Worm (Caenorhabditis elegans) whole organism, L3 larva: ENCODE measurements around the gene F35A5.8.

Experiments used
- ceh-16 ChIP-seq: sonication (generic microtip); optimal IDR thresholded peaks from 2 replicates; lab custom pipeline; 2017; ENCODE audit warnings: missing biosample characterization, missing genetic modification characterization
- ceh-28 ChIP-seq: fragments of 150-350 bp; optimal IDR thresholded peaks from 2 replicates; lab custom pipeline; 2014; ENCODE audit warnings: missing biosample characterization, missing genetic modification reagents, missing genetic modification characterization
- ceh-82 ChIP-seq: fragments of 150-350 bp; optimal IDR thresholded peaks from 2 replicates; lab custom pipeline; 2014; ENCODE audit warnings: missing biosample characterization, missing genetic modification characterization
- egl-5 ChIP-seq: fragments of 150-350 bp; optimal IDR thresholded peaks from 2 replicates; lab custom pipeline; 2017; ENCODE audit warnings: missing biosample characterization, missing genetic modification reagents, missing genetic modification characterization, inconsistent platforms
- elt-2 ChIP-seq: sonication (generic microtip); optimal IDR thresholded peaks from 2 replicates; lab custom pipeline; 2016; ENCODE audit warnings: missing genetic modification reagents, mild to moderate bottlenecking, missing genetic modification characterization, missing compliant biosample characterization
- elt-3 ChIP-seq, 3 experiments: fragments of 150-350 bp in 1 of 3; sonication (generic microtip) in 2 of 3; optimal IDR thresholded peaks; 2 replicates in 2 of 3; 4 replicates in 1 of 3; lab custom pipeline; 2014 to 2017; ENCODE audit warnings: missing biosample characterization in 3 of 3, missing genetic modification characterization in 3 of 3
- eor-1 ChIP-seq, 2 experiments: fragments of 150-350 bp; optimal IDR thresholded peaks; 2 replicates each; lab custom pipeline; 2014 to 2018; ENCODE audit warnings: missing biosample characterization in 2 of 2, missing genetic modification characterization in 2 of 2
- fkh-10 ChIP-seq: sonication (generic microtip); optimal IDR thresholded peaks from 2 replicates; lab custom pipeline; 2017; ENCODE audit warnings: missing biosample characterization, missing genetic modification reagents, missing genetic modification characterization
- fos-1 ChIP-seq: fragments of 150-350 bp; optimal IDR thresholded peaks from 2 replicates; lab custom pipeline; 2014; ENCODE audit warnings: missing biosample characterization, missing genetic modification characterization
- jun-1 ChIP-seq: fragments of 150-350 bp; optimal IDR thresholded peaks from 2 replicates; lab custom pipeline; 2014; ENCODE audit warnings: missing biosample characterization, missing genetic modification reagents, missing genetic modification characterization
- mdl-1 ChIP-seq: fragments of 150-350 bp; optimal IDR thresholded peaks from 2 replicates; lab custom pipeline; 2014; ENCODE audit warnings: missing biosample characterization, missing genetic modification characterization
- nhr-23 ChIP-seq: fragments of 150-350 bp; optimal IDR thresholded peaks from 2 replicates; lab custom pipeline; 2014; ENCODE audit warnings: missing biosample characterization, missing genetic modification reagents, missing genetic modification characterization
- nhr-25 ChIP-seq: sonication (generic microtip); optimal IDR thresholded peaks from 2 replicates; lab custom pipeline; 2017; ENCODE audit warnings: missing biosample characterization, missing genetic modification characterization
- nhr-28 ChIP-seq: fragments of 150-350 bp; optimal IDR thresholded peaks from 2 replicates; lab custom pipeline; 2014; ENCODE audit warnings: missing biosample characterization, missing genetic modification characterization
- nhr-43 ChIP-seq: sonication (generic microtip); optimal IDR thresholded peaks from 2 replicates; lab custom pipeline; 2016; ENCODE audit warnings: mild to moderate bottlenecking, missing genetic modification characterization, missing compliant biosample characterization; ENCODE audit not compliant: poor library complexity, severe bottlenecking
- nhr-67 ChIP-seq: fragments of 150-350 bp; optimal IDR thresholded peaks from 2 replicates; lab custom pipeline; 2014; ENCODE audit warnings: missing biosample characterization, missing genetic modification characterization
- pqm-1 ChIP-seq: fragments of 150-350 bp; optimal IDR thresholded peaks from 2 replicates; lab custom pipeline; 2017; ENCODE audit warnings: missing biosample characterization, missing genetic modification characterization, inconsistent platforms
- sea-2 ChIP-seq: fragments of 150-350 bp; sonication (generic microtip); optimal IDR thresholded peaks from 4 replicates; lab custom pipeline; 2014; ENCODE audit warnings: missing biosample characterization, missing genetic modification reagents, missing genetic modification characterization
- tbx-2 ChIP-seq: sonication (generic microtip); optimal IDR thresholded peaks from 2 replicates; lab custom pipeline; 2016; ENCODE audit warnings: mild to moderate bottlenecking, missing genetic modification characterization, missing compliant biosample characterization

The F35A5.8 gene

DNA sequence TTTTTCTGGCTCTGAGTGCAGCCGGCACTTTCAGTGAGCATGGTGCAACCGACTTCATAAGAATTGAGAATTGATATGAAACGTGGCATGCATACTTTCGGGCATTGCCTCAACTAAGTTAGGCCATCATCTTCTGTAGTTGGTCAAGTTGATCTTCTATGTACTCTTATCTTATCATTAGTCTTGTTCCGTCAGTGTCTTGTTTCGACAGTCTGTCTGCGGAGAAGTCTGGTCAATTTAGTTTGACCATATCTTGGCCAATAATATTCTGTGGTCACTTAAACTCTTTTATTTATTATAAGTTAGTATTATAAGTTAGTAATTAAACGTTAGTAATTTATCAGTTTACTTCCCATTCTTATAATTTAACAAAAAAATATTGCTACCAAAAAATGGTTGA is 47.0 kb downstream of the F35A5.8 start:
- peak in 1 of 3 experiments; percentile 88 for TF ChIP-seq elt-3 (tag; optimal IDR thresholded peaks at IDR 0.05; lab: Kevin White, UChicago)
- no peak for TF ChIP-seq elt-2 (tag; lab: Kevin White, UChicago)

ce11 chrX:3755753-3756152 is 47.5 kb downstream of the F35A5.8 start:
- TF ChIP-seq elt-3 (tag; optimal IDR thresholded peaks at IDR 0.05; lab: Kevin White, UChicago) (peak in 1 of 3 experiments; percentile 11), nhr-43 (tag; lab: Kevin White, UChicago) (no peak), ceh-28 (tag; lab: Kevin White, UChicago) (no peak)

- TF ChIP-seq sea-2 (no peak), mdl-1 (tag; lab: Kevin White, UChicago) (no peak), fos-1 (tag; lab: Kevin White, UChicago) (no peak), eor-1 (tag; optimal IDR thresholded peaks at IDR 0.05; lab: Kevin White, UChicago) (no peak), jun-1 (no peak), fkh-10 (GFP tag; lab: Kevin White, UChicago) (no peak), nhr-23 (tag; lab: Kevin White, UChicago) (no peak), nhr-67 (no peak), nhr-28 (tag; lab: Kevin White, UChicago) (no peak)
- TF ChIP-seq, all 47 proteins: peak for 0
These were observed 50.8 kb downstream of the F35A5.8 start for ce11 chrX:3752443-3752842.

DNA sequence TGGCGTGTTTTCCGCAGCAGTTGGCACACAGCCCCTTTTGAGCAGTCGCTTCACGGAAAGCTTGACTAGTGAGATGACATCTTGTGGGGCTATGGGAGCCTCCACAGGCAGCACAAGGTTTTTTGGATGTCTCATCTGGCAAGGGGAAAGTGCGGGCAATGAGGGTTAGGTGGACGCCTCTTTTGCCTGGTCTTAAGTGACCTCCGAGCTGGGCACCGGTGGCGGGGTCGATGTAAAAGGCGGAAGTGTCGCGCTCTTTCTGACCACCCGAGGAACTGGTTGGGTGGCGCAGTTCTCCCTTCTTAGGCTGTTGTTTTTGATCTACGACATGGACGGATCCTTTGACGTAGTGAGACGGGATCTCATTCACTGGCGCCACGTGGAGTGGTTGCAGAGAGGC is 51.9 kb downstream of the F35A5.8 start:
- no peak for TF ChIP-seq egl-5 (tag; lab: Kevin White, UChicago)
- no peak for TF ChIP-seq ceh-82 (tag; lab: Kevin White, UChicago)
- no peak for TF ChIP-seq ceh-16
- no peak for TF ChIP-seq pqm-1 (tag; lab: Kevin White, UChicago)
- no peak for TF ChIP-seq ceh-28 (tag; lab: Kevin White, UChicago)
- TF ChIP-seq nhr-25 (tag; lab: Kevin White, UChicago): no peak
- TF ChIP-seq fkh-10 (GFP tag; lab: Kevin White, UChicago): no peak
- no peak for TF ChIP-seq tbx-2 (tag; lab: Kevin White, UChicago)
- no peak for TF ChIP-seq eor-1 (tag; optimal IDR thresholded peaks at IDR 0.05; lab: Kevin White, UChicago)
- no peak for TF ChIP-seq nhr-23 (tag; lab: Kevin White, UChicago)
- no peak for TF ChIP-seq nhr-28 (tag; lab: Kevin White, UChicago)
